Fruit fly (Drosophila melanogaster) whole organism, embryonic: ENCODE measurements around the gene CG3862.

ENCODE experiments used
- BEAF-32 ChIP-seq: fragments of 200-800 bp; sonication (Bioruptor generic); optimal IDR thresholded peaks from 3 replicates; lab custom pipeline; 2017; ENCODE audit warnings: missing biosample characterization, missing genetic modification characterization, mild to moderate bottlenecking, moderate library complexity, missing genetic modification reagents
- CG10321 ChIP-seq: fragments of 200-800 bp; sonication (Bioruptor generic); IDR thresholded peaks from 2 replicates; pipeline ENCODE4 v1.3.6; 2022; ENCODE audit warnings: missing biosample characterization, missing genetic modification characterization
- CG10654 ChIP-seq: fragments of 200-800 bp; sonication (Bioruptor generic); optimal IDR thresholded peaks from 2 replicates; lab custom pipeline; 2016; ENCODE audit warnings: missing biosample characterization, missing genetic modification characterization
- CG11093 ChIP-seq: fragments of 200-800 bp; sonication (Bioruptor generic); IDR thresholded peaks from 3 replicates; pipeline ENCODE4 v1.3.6; 2022; ENCODE audit warnings: missing biosample characterization, missing genetic modification characterization
- CG11504 ChIP-seq: fragments of 200-800 bp; sonication (Bioruptor generic); optimal IDR thresholded peaks from 3 replicates; lab custom pipeline; 2019; ENCODE audit warnings: missing biosample characterization, mild to moderate bottlenecking, missing genetic modification characterization, moderate library complexity
- CG12236 ChIP-seq: fragments of 200-800 bp; sonication (Bioruptor generic); optimal IDR thresholded peaks from 2 replicates; lab custom pipeline; 2016; ENCODE audit warnings: missing biosample characterization, missing genetic modification characterization
- CG12299 ChIP-seq: fragments of 200-800 bp; sonication (Bioruptor generic); optimal IDR thresholded peaks from 2 replicates; lab custom pipeline; 2018; ENCODE audit warnings: missing biosample characterization, mild to moderate bottlenecking, missing genetic modification characterization
- CG1233 ChIP-seq: fragments of 200-800 bp; sonication (Bioruptor generic); optimal IDR thresholded peaks from 4 replicates; lab custom pipeline; 2018; ENCODE audit warnings: missing biosample characterization, mild to moderate bottlenecking, missing genetic modification characterization
- CG1602 ChIP-seq: fragments of 200-800 bp; sonication (Bioruptor generic); optimal IDR thresholded peaks from 3 replicates; lab custom pipeline; 2016; ENCODE audit warnings: missing biosample characterization, missing genetic modification characterization
- CG3163 ChIP-seq: fragments of 200-800 bp; sonication (Bioruptor generic); optimal IDR thresholded peaks from 3 replicates; lab custom pipeline; 2016; ENCODE audit warnings: missing biosample characterization, missing genetic modification characterization
- CG42726 ChIP-seq: fragments of 200-800 bp; sonication (Bioruptor generic); IDR thresholded peaks from 2 replicates; pipeline ENCODE4 v1.3.6; 2022; ENCODE audit warnings: missing biosample characterization, missing genetic modification characterization; ENCODE audit not compliant: partially characterized antibody
- CG6689 ChIP-seq: fragments of 200-800 bp; sonication (Bioruptor generic); IDR thresholded peaks from 2 replicates; pipeline ENCODE4 v1.3.6; 2022; ENCODE audit warnings: missing biosample characterization, missing genetic modification characterization
- CG6854 ChIP-seq: fragments of 200-800 bp; sonication (Bioruptor generic); optimal IDR thresholded peaks from 3 replicates; lab custom pipeline; 2017; ENCODE audit warnings: missing biosample characterization, mild to moderate bottlenecking, missing genetic modification characterization
- CG9932 ChIP-seq: fragments of 200-800 bp; sonication (Bioruptor generic); IDR thresholded peaks from 2 replicates; pipeline ENCODE4 v1.3.6; 2022; ENCODE audit warnings: missing biosample characterization, missing genetic modification characterization
- Dip3 ChIP-seq: fragments of 200-800 bp; sonication (Bioruptor generic); optimal IDR thresholded peaks from 3 replicates; lab custom pipeline; 2016; ENCODE audit warnings: missing biosample characterization, missing genetic modification characterization
- Dp ChIP-seq: fragments of 200-800 bp; sonication (Bioruptor generic); optimal IDR thresholded peaks from 2 replicates; lab custom pipeline; 2018; ENCODE audit warnings: missing biosample characterization, mild to moderate bottlenecking, missing genetic modification characterization, moderate library complexity
- E2f2 ChIP-seq: fragments of 200-800 bp; sonication (Bioruptor generic); IDR thresholded peaks from 2 replicates; pipeline ENCODE4 v1.3.6; 2022; ENCODE audit warnings: missing biosample characterization, missing genetic modification characterization
- HLH4C ChIP-seq: fragments of 200-800 bp; sonication (Bioruptor generic); IDR thresholded peaks from 3 replicates; pipeline ENCODE4 v1.3.6; 2022; ENCODE audit warnings: missing biosample characterization, missing genetic modification characterization; ENCODE audit not compliant: partially characterized antibody
- HmgZ ChIP-seq: fragments of 200-800 bp; sonication (Bioruptor generic); optimal IDR thresholded peaks from 2 replicates; lab custom pipeline; 2018; ENCODE audit warnings: missing biosample characterization, mild to moderate bottlenecking, missing genetic modification characterization
- MESR4 ChIP-seq: fragments of 200-800 bp; sonication (Bioruptor generic); optimal IDR thresholded peaks from 2 replicates; lab custom pipeline; 2018; ENCODE audit warnings: missing biosample characterization, mild to moderate bottlenecking, missing genetic modification characterization, moderate library complexity
- MTF-1 ChIP-seq: fragments of 200-800 bp; sonication (Bioruptor generic); optimal IDR thresholded peaks from 2 replicates; lab custom pipeline; 2018; ENCODE audit warnings: missing biosample characterization, mild to moderate bottlenecking, missing genetic modification characterization, borderline replicate concordance
- NFAT ChIP-seq: fragments of 200-800 bp; sonication (Bioruptor generic); IDR thresholded peaks from 2 replicates; pipeline ENCODE4 v1.3.6; 2022; ENCODE audit warnings: missing biosample characterization, missing genetic modification characterization
- PHDP ChIP-seq: fragments of 200-800 bp; sonication (Bioruptor generic); optimal IDR thresholded peaks from 3 replicates; lab custom pipeline; 2018; ENCODE audit warnings: missing biosample characterization, mild to moderate bottlenecking, missing genetic modification characterization, moderate library complexity
- Stat92E ChIP-seq, 3 experiments: fragments of >200 bp in 2 of 3; fragments of 200-800 bp in 1 of 3; sonication (Bioruptor generic) in 1 of 3; optimal IDR thresholded peaks; 2 replicates each; lab custom pipeline; 2017 to 2019; ENCODE audit warnings: missing biosample characterization in 3 of 3, missing genetic modification characterization in 3 of 3, mild to moderate bottlenecking in 1 of 3, moderate library complexity in 1 of 3
- TFAM ChIP-seq: fragments of 200-800 bp; sonication (Bioruptor generic); optimal IDR thresholded peaks from 2 replicates; lab custom pipeline; 2017; ENCODE audit warnings: missing biosample characterization, missing genetic modification characterization, inconsistent platforms
- Tbp ChIP-seq: fragments of >200 bp; optimal IDR thresholded peaks from 2 replicates; lab custom pipeline; 2018; ENCODE audit warnings: missing biosample characterization, missing genetic modification characterization
- Xbp1 ChIP-seq: fragments of 200-800 bp; sonication (Bioruptor generic); optimal IDR thresholded peaks from 3 replicates; lab custom pipeline; 2016; ENCODE audit warnings: missing biosample characterization, mild to moderate bottlenecking, missing genetic modification characterization
- abd-A ChIP-seq: fragments of 200-800 bp; sonication (Bioruptor generic); optimal IDR thresholded peaks from 3 replicates; lab custom pipeline; 2019; ENCODE audit warnings: missing biosample characterization, mild to moderate bottlenecking, missing genetic modification characterization, moderate library complexity
- amos ChIP-seq: fragments of 200-800 bp; sonication (Bioruptor generic); IDR thresholded peaks from 2 replicates; pipeline ENCODE4 v1.3.6; 2022; ENCODE audit warnings: missing biosample characterization, missing genetic modification characterization; ENCODE audit not compliant: partially characterized antibody
- ase ChIP-seq: fragments of 200-800 bp; sonication (Bioruptor generic); IDR thresholded peaks from 3 replicates; pipeline ENCODE4 v1.3.6; 2022; ENCODE audit warnings: missing biosample characterization, missing genetic modification characterization
- chn ChIP-seq: fragments of 200-800 bp; sonication (Bioruptor generic); optimal IDR thresholded peaks from 2 replicates; lab custom pipeline; 2016; ENCODE audit warnings: missing biosample characterization, missing genetic modification characterization
- croc ChIP-seq: fragments of 200-800 bp; sonication (Bioruptor generic); conservative IDR thresholded peaks from 3 replicates; pipeline ENCODE4 v1.3.6; 2022; ENCODE audit warnings: missing biosample characterization, missing genetic modification characterization
- ewg ChIP-seq: fragments of 200-800 bp; sonication (Bioruptor generic); optimal IDR thresholded peaks from 3 replicates; lab custom pipeline; 2017; ENCODE audit warnings: mild to moderate bottlenecking, missing biosample characterization, missing genetic modification reagents, missing genetic modification characterization
- eyg ChIP-seq: fragments of 200-800 bp; sonication (Bioruptor generic); optimal IDR thresholded peaks from 3 replicates; lab custom pipeline; 2016; ENCODE audit warnings: missing biosample characterization, missing genetic modification characterization
- fd64A ChIP-seq: fragments of 200-800 bp; sonication (Bioruptor generic); optimal IDR thresholded peaks from 3 replicates; lab custom pipeline; 2018; ENCODE audit warnings: missing biosample characterization, mild to moderate bottlenecking, missing genetic modification characterization
- ftz-f1 ChIP-seq: fragments of 200-800 bp; sonication (Bioruptor generic); optimal IDR thresholded peaks from 2 replicates; lab custom pipeline; 2016; ENCODE audit warnings: missing biosample characterization, missing genetic modification characterization
- gsb ChIP-seq: fragments of 200-800 bp; sonication (Bioruptor generic); IDR thresholded peaks from 2 replicates; pipeline ENCODE4 v1.3.6; 2022; ENCODE audit warnings: missing biosample characterization, missing genetic modification characterization
- oc ChIP-seq: fragments of 200-800 bp; sonication (Bioruptor generic); optimal IDR thresholded peaks from 2 replicates; lab custom pipeline; 2018; ENCODE audit warnings: missing biosample characterization, mild to moderate bottlenecking, missing genetic modification characterization, moderate library complexity
- phol ChIP-seq: fragments of 200-800 bp; sonication (Bioruptor generic); optimal IDR thresholded peaks from 3 replicates; lab custom pipeline; 2018; ENCODE audit warnings: missing biosample characterization, mild to moderate bottlenecking, missing genetic modification characterization, moderate library complexity
- pum ChIP-seq: fragments of 200-800 bp; sonication (Bioruptor generic); optimal IDR thresholded peaks from 2 replicates; lab custom pipeline; 2016; ENCODE audit warnings: missing biosample characterization, missing genetic modification characterization
- row ChIP-seq: fragments of 200-800 bp; sonication (Bioruptor generic); IDR thresholded peaks from 3 replicates; pipeline ENCODE4 v1.3.6; 2022; ENCODE audit warnings: missing biosample characterization, missing genetic modification characterization
- so ChIP-seq: fragments of 200-800 bp; sonication (Bioruptor generic); IDR thresholded peaks from 3 replicates; pipeline ENCODE4 v1.3.6; 2022; ENCODE audit warnings: missing biosample characterization, missing genetic modification characterization
- stwl ChIP-seq: fragments of 200-800 bp; sonication (Bioruptor generic); optimal IDR thresholded peaks from 3 replicates; lab custom pipeline; 2018; ENCODE audit warnings: missing biosample characterization, mild to moderate bottlenecking, missing genetic modification characterization, moderate library complexity
- tna ChIP-seq: fragments of 200-800 bp; sonication (Bioruptor generic); IDR thresholded peaks from 2 replicates; pipeline ENCODE4 v1.3.6; 2022; ENCODE audit warnings: missing biosample characterization, missing genetic modification characterization; ENCODE audit not compliant: partially characterized antibody
- toy ChIP-seq: fragments of 200-800 bp; sonication (Bioruptor generic); IDR thresholded peaks from 2 replicates; pipeline ENCODE4 v1.3.6; 2022; ENCODE audit warnings: missing biosample characterization, missing genetic modification characterization
- trh ChIP-seq: fragments of 200-800 bp; sonication (Bioruptor generic); optimal IDR thresholded peaks from 2 replicates; lab custom pipeline; 2016; ENCODE audit warnings: missing biosample characterization, missing genetic modification characterization
- z ChIP-seq: fragments of 200-800 bp; sonication (Bioruptor generic); IDR thresholded peaks from 3 replicates; pipeline ENCODE4 v1.3.6; 2022; ENCODE audit warnings: missing biosample characterization, missing genetic modification characterization
- zen ChIP-seq: fragments of 200-800 bp; sonication (Bioruptor generic); optimal IDR thresholded peaks from 3 replicates; lab custom pipeline; 2018; ENCODE audit warnings: missing biosample characterization, mild to moderate bottlenecking, missing genetic modification characterization, moderate library complexity

The CG3862 gene

dm6 chr2L:873724-874504, 48.3 kb upstream of the CG3862 start (continued):
- no peak for TF ChIP-seq trh (GFP tag; lab: Kevin White, UChicago)
- TF ChIP-seq CG6689, result no peak
- no peak for TF ChIP-seq CG6854
- no peak for TF ChIP-seq gsb (GFP tag; lab: Robert Waterston, UW)
- TF ChIP-seq chn (GFP tag; lab: Kevin White, UChicago), result no peak
- TF ChIP-seq ewg, result peak; percentile 55
- TF ChIP-seq fd64A (GFP tag; lab: Kevin White, UChicago), result no peak
- TF ChIP-seq oc (tag; lab: Kevin White, UChicago), result no peak
- TF ChIP-seq PHDP (tag; lab: Kevin White, UChicago), result no peak
- TF ChIP-seq z (GFP tag; lab: Robert Waterston, UW), result 0 out of 3 replicates have a peak, but pooled peaks have one; percentile 39
- TF ChIP-seq abd-A (tag; lab: Kevin White, UChicago), result no peak

dm6 chr2L:871419-871846, 45.8 kb upstream of the CG3862 start:
- peak; percentile 87 for TF ChIP-seq CG10321 (GFP tag; lab: Robert Waterston, UW)
- no peak for TF ChIP-seq tna (GFP tag; lab: Robert Waterston, UW)
- peak; percentile 39; the same call in 1 of the 2 replicates for TF ChIP-seq CG9932
- peak; percentile 6 for TF ChIP-seq Xbp1 (GFP tag; lab: Kevin White, UChicago)
- TF ChIP-seq pum (GFP tag; lab: Kevin White, UChicago), result no peak
- peak; percentile 8; the same call in 1 of the 3 replicates for TF ChIP-seq row (GFP tag; lab: Robert Waterston, UW)
- no peak for TF ChIP-seq zen (tag; lab: Kevin White, UChicago)
- peak; percentile 51; the same call in 1 of the 2 replicates for TF ChIP-seq NFAT (GFP tag; lab: Robert Waterston, UW)
- TF ChIP-seq toy (GFP tag; lab: Robert Waterston, UW), result no peak
- peak; percentile 17 for TF ChIP-seq BEAF-32 (GFP tag; lab: Kevin White, UChicago)
- no peak for TF ChIP-seq CG10654 (GFP tag; lab: Kevin White, UChicago)
- TF ChIP-seq eyg (GFP tag; lab: Kevin White, UChicago), result no peak
- TF ChIP-seq CG11093 (GFP tag; lab: Robert Waterston, UW), result no peak
- peak; percentile 30 for TF ChIP-seq ftz-f1 (GFP tag; lab: Kevin White, UChicago)
- TF ChIP-seq Stat92E (GFP tag; optimal IDR thresholded peaks at IDR 0.05; lab: Kevin White, UChicago), result no peak
- no peak for TF ChIP-seq croc (GFP tag; lab: Robert Waterston, UW)
- TF ChIP-seq stwl (tag; lab: Kevin White, UChicago), result peak; percentile 23
- TF ChIP-seq amos (GFP tag; lab: Robert Waterston, UW), result peak; percentile 33
- no peak for TF ChIP-seq ase (GFP tag; lab: Robert Waterston, UW)
- no peak for TF ChIP-seq CG1602 (GFP tag; lab: Kevin White, UChicago)
- no peak for TF ChIP-seq CG11504 (tag; lab: Kevin White, UChicago)
- TF ChIP-seq CG3163, result peak; percentile 36
- TF ChIP-seq CG12299 (tag; lab: Kevin White, UChicago), result no peak
- peak; percentile 45 for TF ChIP-seq phol (tag; lab: Kevin White, UChicago)
- TF ChIP-seq MTF-1, result no peak
- peak; percentile 51 for TF ChIP-seq MESR4 (GFP tag; lab: Kevin White, UChicago)
- TF ChIP-seq Dip3, result peak; percentile 36
- peak; percentile 32; the same call in 1 of the 2 replicates for TF ChIP-seq E2f2 (GFP tag; lab: Robert Waterston, UW)
- no peak for TF ChIP-seq CG1233 (GFP tag; lab: Kevin White, UChicago)
- no peak for TF ChIP-seq so (GFP tag; lab: Robert Waterston, UW)
- no peak for TF ChIP-seq CG12236
- TF ChIP-seq TFAM (GFP tag; lab: Kevin White, UChicago), result no peak
- TF ChIP-seq CG42726, result 0 out of 2 replicates have a peak, but pooled peaks have one; percentile 35
- peak; percentile 36 for TF ChIP-seq HmgZ
- TF ChIP-seq Tbp, result no peak
- TF ChIP-seq HLH4C (GFP tag; lab: Robert Waterston, UW), result peak; percentile 20; the same call in 1 of the 3 replicates
- peak; percentile 9 for TF ChIP-seq Dp (GFP tag; lab: Kevin White, UChicago)
